Worm (Caenorhabditis elegans): Measurements from ENCODE around the gene kin-16.
A peak's percentile ranks its signal among the peaks of the same experiment; 100 is the strongest.

Gene kin-16

DNA sequence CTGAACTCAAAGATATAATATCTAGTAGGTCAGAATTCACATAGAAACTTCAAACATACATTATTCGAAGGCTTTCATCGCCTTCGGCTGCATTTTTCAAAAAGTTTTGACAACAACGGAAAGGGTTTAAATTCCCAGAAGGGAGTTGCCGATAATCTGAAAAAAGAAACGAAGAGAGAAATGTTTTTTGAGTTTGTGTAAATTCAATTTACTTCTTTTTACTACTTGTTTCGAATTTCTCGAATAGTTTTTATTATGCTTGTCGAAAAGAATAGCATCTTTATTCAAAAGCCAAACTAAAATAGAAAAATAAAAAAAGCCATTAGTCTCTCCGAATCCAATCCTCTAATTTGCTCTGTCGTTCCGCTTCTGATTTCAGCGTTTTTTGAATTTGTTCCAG is 4.8 kb downstream of the kin-16 start:
- TF ChIP-seq lin-14 (GFP tag; optimal IDR thresholded peaks at IDR 0.05) (peak; percentile 58), fkh-10 (GFP tag; optimal IDR thresholded peaks at IDR 0.05) (peak; percentile 33), nhr-237 (tag; optimal IDR thresholded peaks at IDR 0.05) (no peak)

DNA sequence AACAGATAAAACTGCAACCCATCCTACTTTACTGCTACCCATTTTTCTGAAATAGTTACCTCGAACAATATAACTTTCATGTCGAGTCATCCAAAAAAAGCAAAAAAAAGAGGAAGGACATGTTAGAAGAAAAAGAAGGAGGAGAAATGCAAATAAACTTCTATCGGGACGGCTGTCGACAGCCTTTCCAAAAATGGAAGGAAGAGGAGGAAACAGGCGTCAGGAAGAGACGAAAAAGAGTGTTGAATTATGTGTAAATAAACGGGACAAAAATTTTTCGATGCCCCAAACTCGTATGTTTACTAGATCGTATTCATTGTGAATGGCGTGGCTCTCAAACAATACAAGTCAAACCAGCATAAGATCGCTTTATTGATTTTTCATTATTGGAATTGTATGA is 8.3 kb downstream of the kin-16 start, which contains the start of gene M176.5:
Gene M176.5 (minus strand): TSS at position 101 of the 400 bp plus-strand sequence.
- TF ChIP-seq lin-14 (GFP tag; optimal IDR thresholded peaks at IDR 0.05) (peak; percentile 42), aly-2 (tag; optimal IDR thresholded peaks at IDR 0.05) (no peak)

DNA sequence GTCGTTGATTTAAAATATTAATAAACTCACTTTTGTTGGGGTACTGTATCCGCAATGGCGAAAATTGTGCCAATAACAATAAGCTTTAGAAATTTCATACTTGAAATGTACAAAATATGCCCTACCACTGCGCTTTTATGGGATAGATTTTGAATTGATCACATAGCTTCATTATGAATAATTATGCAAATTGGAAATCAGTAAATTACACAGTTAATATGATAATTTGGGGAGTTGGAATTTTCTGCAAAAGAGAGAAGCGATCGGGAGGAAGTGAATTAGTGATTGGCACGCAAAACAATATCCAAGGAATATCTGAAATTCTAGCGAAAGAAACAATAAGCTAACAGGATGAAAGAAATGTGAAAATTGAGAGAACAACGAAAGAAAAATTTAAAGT is 9.8 kb downstream of the kin-16 start, which contains the start of gene M176.10:
Gene M176.10 (minus strand): TSS at position 101 of the 400 bp plus-strand sequence.
- TF ChIP-seq nhr-85 (tag) (no peak), egl-13 (tag; optimal IDR thresholded peaks at IDR 0.05) (no peak), alr-1 (tag; optimal IDR thresholded peaks at IDR 0.05; ENCODE audit: borderline replicate concordance) (no peak), jun-1 (tag; optimal IDR thresholded peaks at IDR 0.05) (no peak)

DNA sequence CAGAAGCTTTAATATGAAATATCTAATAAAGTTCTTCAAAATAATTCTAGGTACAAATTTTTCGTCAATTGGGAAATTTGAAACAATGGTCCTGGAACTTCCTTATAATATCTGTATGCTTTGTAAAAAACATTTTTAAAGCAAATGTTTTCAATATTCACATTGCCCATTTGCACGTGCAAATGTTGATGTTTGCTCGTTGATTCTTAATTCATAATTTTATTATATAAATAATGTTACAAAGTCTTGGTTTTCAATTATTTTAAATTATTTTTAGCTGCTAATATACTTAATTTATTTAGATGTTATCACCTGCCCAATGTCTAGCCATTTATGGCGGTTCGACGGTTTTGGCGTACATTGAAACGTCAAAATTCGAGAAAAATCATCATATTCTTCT is 13.9 kb downstream of the kin-16 start, which contains the start of gene M176.11:
Gene M176.11 (plus strand): TSS at position 301 of the 400 bp plus-strand sequence.
- TF ChIP-seq mef-2 (tag; optimal IDR thresholded peaks at IDR 0.05) = no peak
- TF ChIP-seq fos-1 (tag; optimal IDR thresholded peaks at IDR 0.05) = no peak
- no peak for TF ChIP-seq ces-1 (GFP tag; optimal IDR thresholded peaks at IDR 0.05)
- no peak for TF ChIP-seq C04F5.9 (tag; optimal IDR thresholded peaks at IDR 0.05)
- TF ChIP-seq ets-5 (GFP tag; IDR thresholded peaks at IDR 0.05) = no peak

DNA sequence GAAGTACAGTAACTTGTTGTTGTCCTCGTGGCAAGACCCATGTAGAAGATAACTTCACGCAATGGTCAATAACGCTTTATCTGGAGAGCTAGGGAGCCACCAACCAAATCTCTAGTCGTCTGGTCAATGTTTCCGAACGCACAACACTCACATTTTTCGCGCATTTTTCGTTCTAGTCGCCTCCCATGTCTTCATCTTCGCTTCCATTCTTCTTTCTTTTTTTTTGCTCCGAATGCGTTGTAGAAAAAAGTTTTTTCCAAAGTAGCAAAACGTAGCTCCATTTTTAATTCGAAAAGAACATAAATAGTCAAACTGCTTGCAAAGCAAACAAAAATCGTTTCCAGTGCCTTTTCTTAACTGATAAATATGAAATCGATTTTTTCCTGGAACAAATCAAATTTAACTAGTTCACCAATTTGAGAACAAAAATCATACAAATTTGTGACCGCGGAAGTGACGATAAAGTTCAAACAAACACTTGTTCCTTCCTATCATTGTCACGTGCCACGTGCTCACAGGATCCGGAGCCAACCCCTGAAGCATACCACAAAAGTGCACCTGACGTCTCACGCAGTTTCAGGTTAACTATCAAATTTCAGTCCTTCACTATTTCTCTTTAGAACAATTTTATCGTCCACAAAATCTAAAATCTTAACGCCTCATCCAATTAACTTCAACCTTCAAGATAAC is 16.9 kb downstream of the kin-16 start:
- TF ChIP-seq C34B4.2 (tag; optimal IDR thresholded peaks at IDR 0.05) = no peak
- TF ChIP-seq unc-86 (tag; optimal IDR thresholded peaks at IDR 0.05) = no peak
- TF ChIP-seq isw-1 (GFP tag; IDR thresholded peaks at IDR 0.05) = no peak
- no peak for TF ChIP-seq fkh-10 (GFP tag; optimal IDR thresholded peaks at IDR 0.05)
- peak; percentile 18 for TF ChIP-seq elt-2 (tag; optimal IDR thresholded peaks at IDR 0.05)
- no peak for TF ChIP-seq ceh-8 (GFP tag; optimal IDR thresholded peaks at IDR 0.05)
- no peak for TF ChIP-seq blmp-1 (tag; optimal IDR thresholded peaks at IDR 0.05)

DNA sequence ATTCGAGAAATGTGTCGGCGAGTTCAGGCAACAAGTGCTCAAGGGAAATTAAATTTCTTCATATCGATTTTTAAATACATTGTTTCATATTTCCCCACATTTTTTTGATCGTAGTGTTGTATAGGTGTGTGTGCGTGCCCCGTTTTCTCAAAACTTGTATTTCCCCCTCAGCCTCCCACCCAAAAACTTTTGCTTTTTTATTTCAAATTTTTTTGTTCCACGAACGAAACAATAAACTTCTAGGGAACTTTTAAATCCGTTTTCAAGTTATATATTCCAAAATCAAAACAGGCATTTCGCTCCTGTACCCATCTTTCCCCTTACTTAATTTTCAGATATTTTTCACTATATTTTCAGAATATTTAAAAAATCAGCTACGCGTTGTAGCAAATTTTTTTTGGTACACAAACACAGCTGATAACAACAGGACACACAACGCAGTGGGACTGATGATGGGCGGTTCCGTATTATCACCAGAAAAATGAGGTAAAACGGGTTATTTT is 17.8 kb downstream of the kin-16 start, which contains the start of the genes M176.4 and M176.16:
Gene M176.4 (plus strand): TSS at position 301 of the 503 bp plus-strand sequence.
Gene M176.16 (plus strand): TSS at position 453 of the 503 bp plus-strand sequence.
- no peak for TF ChIP-seq aly-2 (tag; optimal IDR thresholded peaks at IDR 0.05)
- TF ChIP-seq nhr-85 (tag) = peak; percentile 3
- TF ChIP-seq aha-1 (tag; optimal IDR thresholded peaks at IDR 0.05) = no peak
- TF ChIP-seq efl-1 (optimal IDR thresholded peaks at IDR 0.05) = no peak
- peak in 1 of 2 experiments; percentile 52 for TF ChIP-seq efl-1 (GFP tag; optimal IDR thresholded peaks at IDR 0.05 in 1 of 2)
- TF ChIP-seq vab-15 (tag; optimal IDR thresholded peaks at IDR 0.05) = no peak
- TF ChIP-seq nhr-77 (tag; optimal IDR thresholded peaks at IDR 0.05) = no peak

DNA sequence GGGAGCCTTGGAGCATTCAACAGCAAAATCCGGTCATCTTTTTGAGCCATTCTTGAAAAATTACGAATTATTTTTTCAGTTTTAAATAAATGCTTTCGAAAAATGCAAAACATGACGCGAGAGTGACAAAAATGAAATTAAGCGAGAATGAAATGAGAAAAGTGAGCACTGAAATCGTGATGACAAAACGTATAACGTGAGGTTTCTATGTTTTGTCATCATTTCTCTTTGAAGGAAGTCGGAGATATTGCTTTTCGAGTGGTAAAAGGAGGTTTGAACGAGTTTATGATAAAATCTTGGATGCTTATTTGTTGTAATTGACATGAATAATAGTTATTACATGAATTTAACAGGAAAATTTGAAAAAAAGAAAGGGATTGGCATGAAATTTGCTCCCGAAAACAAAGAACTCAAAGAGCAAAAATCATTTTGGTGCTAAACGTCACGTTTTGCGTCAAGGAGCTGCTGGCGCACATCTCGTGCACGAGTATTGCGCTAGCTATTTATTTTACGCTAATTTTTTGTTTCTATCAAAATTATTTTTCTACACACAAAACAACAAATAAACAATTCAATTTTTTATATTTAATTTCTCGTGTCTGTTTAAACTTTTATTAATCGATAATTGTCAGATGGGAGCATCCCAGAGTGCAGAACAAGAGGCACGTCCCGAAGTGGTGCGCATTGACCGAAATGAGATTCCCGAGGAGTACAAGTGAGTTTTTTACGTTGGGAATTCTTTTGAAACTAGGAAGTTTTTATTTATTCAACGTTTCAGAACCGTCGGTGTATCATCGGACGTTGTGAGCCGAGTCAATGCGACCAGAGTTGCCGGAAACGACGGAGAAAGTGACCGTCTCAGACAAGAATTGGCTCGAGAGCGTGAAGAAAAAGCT is 19.3 kb downstream of the kin-16 start, which contains the start of the genes gss-1 and chch-3:
Gene gss-1 (minus strand): TSS at position 51 of the 896 bp plus-strand sequence.
Gene chch-3 (plus strand): TSS at position 633 of the 896 bp plus-strand sequence.
- no peak for TF ChIP-seq egl-27 (tag; optimal IDR thresholded peaks at IDR 0.05)
- TF ChIP-seq efl-3 (GFP tag; optimal IDR thresholded peaks at IDR 0.05) = no peak
- no peak for TF ChIP-seq hpl-2 (GFP tag; optimal IDR thresholded peaks at IDR 0.05)
- TF ChIP-seq lir-3 (tag; optimal IDR thresholded peaks at IDR 0.05; ENCODE audit: poor library complexity) = no peak
- TF ChIP-seq ztf-4 (tag; optimal IDR thresholded peaks at IDR 0.05) = no peak
- TF ChIP-seq mab-9 (GFP tag; IDR thresholded peaks at IDR 0.05) = no peak
- no peak for TF ChIP-seq unc-98 (GFP tag; IDR thresholded peaks at IDR 0.05)
- TF ChIP-seq ceh-63 (GFP tag; optimal IDR thresholded peaks at IDR 0.05) = no peak
- no peak for TF ChIP-seq tlp-1 (tag; optimal IDR thresholded peaks at IDR 0.05)
- TF ChIP-seq pax-3 (tag; optimal IDR thresholded peaks at IDR 0.05) = no peak
- TF ChIP-seq hlh-4 (tag; optimal IDR thresholded peaks at IDR 0.05) = no peak
- peak; percentile 45 for TF ChIP-seq blmp-1 (tag; optimal IDR thresholded peaks at IDR 0.05)
- peak; percentile 68 to 77 for TF ChIP-seq efl-1 (optimal IDR thresholded peaks at IDR 0.05)
- TF ChIP-seq efl-1 (GFP tag; optimal IDR thresholded peaks at IDR 0.05 in 1 of 2) = peak; percentile 70 to 96
- TF ChIP-seq lin-13 (GFP tag; optimal IDR thresholded peaks at IDR 0.05) = peak; percentile 42
- no peak for TF ChIP-seq aha-1 (tag; optimal IDR thresholded peaks at IDR 0.05)
- TF ChIP-seq F16B12.6 (tag; optimal IDR thresholded peaks at IDR 0.05) = peak; percentile 58
